Fruit fly (Drosophila melanogaster) ovary, adult (tissue): ENCODE measurements around the gene CYLD.

Source experiments
- CG17801 ChIP-seq: fragments of 200-800 bp; optimal IDR thresholded peaks from 2 replicates; lab custom pipeline; 2019; ENCODE audit warnings: missing biosample characterization, mild to moderate bottlenecking, missing genetic modification characterization, moderate library complexity; ENCODE audit not compliant: partially characterized antibody

Gene CYLD

DNA sequence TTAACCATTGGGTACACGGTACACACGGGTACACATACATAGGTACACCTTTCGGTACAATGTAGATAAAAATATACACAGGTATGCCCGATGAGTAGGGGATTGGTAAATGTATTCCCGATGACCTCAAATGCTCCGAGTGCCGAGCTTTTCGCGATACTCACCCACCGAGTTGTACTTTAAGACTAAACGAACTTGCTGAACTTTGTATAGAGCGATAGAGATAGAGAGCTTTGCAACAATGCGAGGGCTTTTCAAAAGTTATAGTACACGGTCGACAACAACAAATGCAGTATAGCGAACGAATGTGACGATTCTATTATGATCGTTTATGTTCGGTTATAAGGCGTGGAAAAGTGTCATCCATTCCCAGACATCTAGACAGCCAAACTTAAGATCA is 22.0 kb upstream of the CYLD start:
- TF ChIP-seq CG17801 (GFP tag; lab: Kevin White, UChicago): peak; percentile 75

- TF ChIP-seq CG17801 (GFP tag; lab: Kevin White, UChicago): no peak
Measured at dm6 chr2L:10321036-10321583, 21.5 kb upstream of the CYLD start.

DNA sequence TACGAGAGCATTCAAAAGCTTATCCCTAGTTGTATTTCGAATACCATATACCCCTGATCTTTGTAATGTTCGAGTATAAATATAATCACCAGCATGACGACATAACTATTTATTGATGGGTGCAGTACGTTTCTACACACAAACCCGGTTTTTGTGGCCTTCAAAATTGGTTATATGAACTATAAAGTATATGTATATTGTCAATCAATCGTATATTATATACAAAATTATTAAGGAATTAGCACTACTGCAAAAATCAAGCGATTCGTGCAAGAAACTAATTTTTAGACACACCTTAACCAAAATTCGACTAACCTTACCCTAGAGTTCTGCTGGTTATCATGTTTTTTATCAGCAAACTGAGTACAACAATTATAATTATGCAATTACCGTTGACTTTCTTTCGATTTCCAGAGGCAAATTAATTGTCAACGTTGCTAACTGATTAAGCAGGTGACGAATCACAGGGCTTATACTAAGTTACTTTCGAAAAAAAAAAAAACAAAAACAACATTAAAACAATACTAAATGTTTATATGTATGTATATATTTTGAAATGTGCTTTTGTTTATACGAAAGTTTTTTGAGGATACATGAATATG is 20.6 kb upstream of the CYLD start:
- TF ChIP-seq CG17801 (GFP tag; lab: Kevin White, UChicago): no peak

dm6 chr2L:10315888-10316287 is 16.2 kb upstream of the CYLD start:
- no peak for TF ChIP-seq CG17801 (GFP tag; lab: Kevin White, UChicago)

DNA sequence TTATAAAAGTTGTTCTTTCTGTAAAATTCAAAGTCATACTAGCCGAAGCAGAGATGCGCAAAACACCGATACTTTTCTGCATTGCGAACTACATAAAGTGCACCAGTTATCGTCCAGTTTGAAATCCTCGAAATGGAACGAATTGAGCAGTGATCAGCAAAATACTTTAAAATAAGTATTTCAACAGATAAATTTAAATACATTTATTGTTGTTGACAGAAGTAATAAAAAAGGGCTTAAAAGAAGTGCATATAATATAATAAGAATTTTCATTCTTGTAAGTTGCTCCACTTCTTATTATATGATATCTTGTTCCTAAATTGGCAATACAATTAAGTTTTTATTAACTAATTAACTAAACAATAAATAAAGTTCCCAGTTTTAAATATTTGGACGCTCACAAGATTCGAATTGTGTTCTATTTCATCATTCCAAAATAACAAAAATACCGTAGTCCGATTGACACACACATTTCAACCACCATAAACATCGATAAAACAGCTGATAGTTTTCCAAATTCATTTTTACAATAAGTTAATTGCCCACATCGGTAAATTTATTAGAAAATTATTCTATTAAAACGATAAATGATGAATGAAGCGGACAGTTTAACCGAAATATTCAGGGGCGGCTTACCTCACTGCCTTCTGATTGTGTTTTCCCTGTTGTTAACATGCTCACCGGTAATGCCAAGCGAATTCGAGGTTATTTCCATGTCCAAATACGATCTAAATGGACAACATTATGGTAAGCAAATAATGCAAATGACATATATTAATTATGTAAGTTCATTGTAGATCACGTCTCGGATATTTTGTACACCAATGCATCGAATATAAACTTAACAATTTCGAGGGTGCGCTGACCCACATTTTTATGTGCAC is 14.9 kb upstream of the CYLD start, which contains the start of the genes Usp14 and CG4972:
TSS of gene Usp14 (minus strand) at position 70 of the 884 bp plus-strand sequence.
TSS of gene CG4972 (plus strand) at position 466 of the 884 bp plus-strand sequence.
- TF ChIP-seq CG17801 (GFP tag; lab: Kevin White, UChicago): no peak

- TF ChIP-seq CG17801 (GFP tag; lab: Kevin White, UChicago): no peak
Measured at dm6 chr2L:10311822-10312221, 12.2 kb upstream of the CYLD start.

- no peak for TF ChIP-seq CG17801 (GFP tag; lab: Kevin White, UChicago)
Measured at dm6 chr2L:10310614-10311382, 11.2 kb upstream of the CYLD start, which contains the start of gene Cdk5alpha. Gene Cdk5alpha, minus strand, starts transcription at chr2L:10310956.

- peak; percentile 87 for TF ChIP-seq CG17801 (GFP tag; lab: Kevin White, UChicago)
Measured at dm6 chr2L:10306518-10307260, 7.0 kb upstream of the CYLD start, which contains the start of the genes CG5390 and CG4968. Gene CG5390, minus strand, starts transcription at chr2L:10306594. Gene CG4968, plus strand, starts transcription at chr2L:10306922.

- no peak for TF ChIP-seq CG17801 (GFP tag; lab: Kevin White, UChicago)
Measured at dm6 chr2L:10305538-10306147, 6.0 kb upstream of the CYLD start.

dm6 chr2L:10303786-10304185 is 4.1 kb upstream of the CYLD start, which contains the start of gene nmd:
Gene nmd, minus strand, starts transcription at chr2L:10303947.
- no peak for TF ChIP-seq CG17801 (GFP tag; lab: Kevin White, UChicago)

dm6 chr2L:10301918-10302317 is 2.3 kb upstream of the CYLD start, which contains the start of gene CG13138:
Gene CG13138, minus strand, starts transcription at chr2L:10302018.
- TF ChIP-seq CG17801 (GFP tag; lab: Kevin White, UChicago): no peak

dm6 chr2L:10299077-10299809 is 404 bp downstream of the CYLD start:
- no peak for TF ChIP-seq CG17801 (GFP tag; lab: Kevin White, UChicago)

- no peak for TF ChIP-seq CG17801 (GFP tag; lab: Kevin White, UChicago)
Measured at dm6 chr2L:10298306-10298705, 1.3 kb downstream of the CYLD start.
